Fruit fly (Drosophila melanogaster) whole organism, embryonic: ENCODE measurements around the gene CG32079.

Experiments
- Atf-2 ChIP-seq: fragments of 200-800 bp; sonication (Bioruptor generic); optimal IDR thresholded peaks from 2 replicates; lab custom pipeline; 2016; ENCODE audit warnings: missing biosample characterization, missing genetic modification characterization
- Awh ChIP-seq: fragments of 200-800 bp; sonication (Bioruptor generic); IDR thresholded peaks from 2 replicates; pipeline ENCODE4, ENCODE4 v1.3.6; 2022; ENCODE audit warnings: missing biosample characterization, missing genetic modification characterization
- CG12071 ChIP-seq: fragments of 200-800 bp; sonication (Bioruptor generic); optimal IDR thresholded peaks from 3 replicates; lab custom pipeline; 2018; ENCODE audit warnings: missing biosample characterization, mild to moderate bottlenecking, missing genetic modification characterization
- CG12104 ChIP-seq: fragments of 200-800 bp; sonication (Bioruptor generic); optimal IDR thresholded peaks from 3 replicates; lab custom pipeline; 2016; ENCODE audit warnings: missing biosample characterization, missing genetic modification characterization
- CG12659 ChIP-seq: fragments of 200-800 bp; sonication (Bioruptor generic); optimal IDR thresholded peaks from 3 replicates; lab custom pipeline; 2017; ENCODE audit warnings: mild to moderate bottlenecking, missing biosample characterization, missing genetic modification reagents, missing genetic modification characterization
- CG17359 ChIP-seq: fragments of 200-800 bp; sonication (Bioruptor generic); optimal IDR thresholded peaks from 3 replicates; lab custom pipeline; 2018; ENCODE audit warnings: missing biosample characterization, mild to moderate bottlenecking, missing genetic modification characterization, moderate library complexity
- CG17829 ChIP-seq: fragments of 200-800 bp; optimal IDR thresholded peaks from 2 replicates; lab custom pipeline; 2019; ENCODE audit warnings: missing biosample characterization, mild to moderate bottlenecking, missing genetic modification characterization, moderate library complexity
- CG2199 ChIP-seq: fragments of 200-800 bp; sonication (Bioruptor generic); IDR thresholded peaks from 3 replicates; pipeline ENCODE4 v1.3.6; 2022; ENCODE audit warnings: missing biosample characterization, missing genetic modification characterization
- CG3407 ChIP-seq: fragments of 200-800 bp; sonication (Bioruptor generic); optimal IDR thresholded peaks from 2 replicates; lab custom pipeline; 2018; ENCODE audit warnings: missing biosample characterization, mild to moderate bottlenecking, missing genetic modification characterization
- CG4328 ChIP-seq: fragments of 200-800 bp; sonication (Bioruptor generic); optimal IDR thresholded peaks from 3 replicates; lab custom pipeline; 2017; ENCODE audit warnings: missing biosample characterization, missing genetic modification reagents, missing genetic modification characterization
- CG7372 ChIP-seq: fragments of 200-800 bp; sonication (Bioruptor generic); IDR thresholded peaks from 2 replicates; pipeline ENCODE4 v1.3.6; 2022; ENCODE audit warnings: missing biosample characterization, missing genetic modification characterization
- CG8765 ChIP-seq: fragments of 200-800 bp; sonication (Bioruptor generic); IDR thresholded peaks from 2 replicates; pipeline ENCODE4 v1.3.6; 2022; ENCODE audit warnings: missing biosample characterization, missing genetic modification characterization
- CG9932 ChIP-seq: fragments of 200-800 bp; sonication (Bioruptor generic); IDR thresholded peaks from 2 replicates; pipeline ENCODE4 v1.3.6; 2022; ENCODE audit warnings: missing biosample characterization, missing genetic modification characterization
- Camta ChIP-seq: fragments of 200-800 bp; sonication (Bioruptor generic); optimal IDR thresholded peaks from 2 replicates; lab custom pipeline; 2016; ENCODE audit warnings: missing biosample characterization, missing genetic modification characterization
- CrebB ChIP-seq: fragments of 200-800 bp; sonication (Bioruptor generic); optimal IDR thresholded peaks from 3 replicates; lab custom pipeline; 2018; ENCODE audit warnings: missing biosample characterization, mild to moderate bottlenecking, missing genetic modification characterization
- D ChIP-seq, 2 experiments: fragments of 200-800 bp in 1 of 2; fragments of >200 bp in 1 of 2; sonication (Bioruptor generic) in 1 of 2; optimal IDR thresholded peaks; 2 replicates in 1 of 2; 3 replicates in 1 of 2; lab custom pipeline; 2017; ENCODE audit warnings: mild to moderate bottlenecking in 1 of 2, missing biosample characterization in 1 of 2, missing genetic modification characterization in 1 of 2, missing genetic modification reagents in 1 of 2
- Dip2 ChIP-seq: fragments of 200-800 bp; sonication (Bioruptor generic); IDR thresholded peaks from 2 replicates; pipeline ENCODE4 v1.3.6; 2022; ENCODE audit warnings: missing biosample characterization, missing genetic modification characterization
- Dll ChIP-seq: fragments of 200-800 bp; sonication (Bioruptor generic); IDR thresholded peaks from 4 replicates; pipeline ENCODE4 v1.3.6; 2022; ENCODE audit warnings: missing biosample characterization, missing genetic modification characterization; ENCODE audit not compliant: partially characterized antibody
- Drgx ChIP-seq: fragments of 200-800 bp; sonication (Bioruptor generic); IDR thresholded peaks from 2 replicates; pipeline ENCODE4 v1.3.6; 2022; ENCODE audit warnings: missing biosample characterization, missing genetic modification characterization
- ERR ChIP-seq: fragments of 200-800 bp; sonication (Bioruptor generic); optimal IDR thresholded peaks from 2 replicates; lab custom pipeline; 2016; ENCODE audit warnings: missing biosample characterization, missing genetic modification characterization
- Ets65A ChIP-seq: fragments of 200-800 bp; sonication (Bioruptor generic); peaks from one replicate; lab custom pipeline; 2016; ENCODE audit warnings: missing biosample characterization, missing genetic modification characterization
- HLHmδ ChIP-seq: fragments of 200-800 bp; sonication (Bioruptor generic); optimal IDR thresholded peaks from 2 replicates; lab custom pipeline; 2018; ENCODE audit warnings: missing biosample characterization, mild to moderate bottlenecking, missing genetic modification characterization, moderate library complexity
- Hand ChIP-seq: fragments of 200-800 bp; sonication (Bioruptor generic); optimal IDR thresholded peaks from 2 replicates; lab custom pipeline; 2017; ENCODE audit warnings: mild to moderate bottlenecking, missing biosample characterization, missing genetic modification reagents, missing genetic modification characterization
- Hsf ChIP-seq: fragments of 200-800 bp; sonication (Bioruptor generic); optimal IDR thresholded peaks from 3 replicates; lab custom pipeline; 2016; ENCODE audit warnings: missing biosample characterization, missing genetic modification characterization
- MESR4 ChIP-seq: fragments of 200-800 bp; sonication (Bioruptor generic); optimal IDR thresholded peaks from 2 replicates; lab custom pipeline; 2018; ENCODE audit warnings: missing biosample characterization, mild to moderate bottlenecking, missing genetic modification characterization, moderate library complexity
- Meics ChIP-seq: fragments of 200-800 bp; sonication (Bioruptor generic); optimal IDR thresholded peaks from 2 replicates; lab custom pipeline; 2017; ENCODE audit warnings: missing biosample characterization, mild to moderate bottlenecking, missing genetic modification characterization
- Rfx ChIP-seq: fragments of 200-800 bp; sonication (Bioruptor generic); IDR thresholded peaks from 2 replicates; pipeline ENCODE4 v1.3.6; 2022; ENCODE audit warnings: missing biosample characterization, missing genetic modification characterization
- Trl ChIP-seq, 3 experiments: fragments of >200 bp in 2 of 3; fragments of 200-800 bp in 1 of 3; sonication (Bioruptor generic) in 1 of 3; optimal IDR thresholded peaks; 2 replicates in 1 of 3; 3 replicates in 2 of 3; lab custom pipeline; 2016 to 2017; ENCODE audit warnings: missing biosample characterization in 1 of 3, missing genetic modification characterization in 1 of 3
- aop ChIP-seq: fragments of 200-800 bp; sonication (Bioruptor generic); IDR thresholded peaks from 2 replicates; pipeline ENCODE4 v1.3.6; 2022; ENCODE audit warnings: missing biosample characterization, missing genetic modification characterization
- bab2 ChIP-seq: fragments of 200-800 bp; sonication (Bioruptor generic); optimal IDR thresholded peaks from 2 replicates; lab custom pipeline; 2016; ENCODE audit warnings: missing biosample characterization, missing genetic modification characterization
- cg ChIP-seq: fragments of 200-800 bp; sonication (Bioruptor generic); optimal IDR thresholded peaks from 3 replicates; lab custom pipeline; 2019; ENCODE audit warnings: missing biosample characterization, mild to moderate bottlenecking, missing genetic modification characterization, moderate library complexity
- chm ChIP-seq: fragments of 200-800 bp; sonication (Bioruptor generic); IDR thresholded peaks from 2 replicates; pipeline ENCODE4 v1.3.6; 2022; ENCODE audit warnings: missing biosample characterization, missing genetic modification characterization
- dati ChIP-seq: fragments of 200-800 bp; sonication (Bioruptor generic); IDR thresholded peaks from 2 replicates; pipeline ENCODE4 v1.3.6; 2022; ENCODE audit warnings: missing biosample characterization, missing genetic modification characterization
- dmrt11E ChIP-seq: fragments of 200-800 bp; sonication (Bioruptor generic); optimal IDR thresholded peaks from 3 replicates; lab custom pipeline; 2018; ENCODE audit warnings: missing biosample characterization, mild to moderate bottlenecking, missing genetic modification characterization, moderate library complexity
- ems ChIP-seq: fragments of 200-800 bp; sonication (Bioruptor generic); optimal IDR thresholded peaks from 3 replicates; lab custom pipeline; 2016; ENCODE audit warnings: missing biosample characterization, missing genetic modification characterization
- ewg ChIP-seq: fragments of 200-800 bp; sonication (Bioruptor generic); optimal IDR thresholded peaks from 3 replicates; lab custom pipeline; 2017; ENCODE audit warnings: mild to moderate bottlenecking, missing biosample characterization, missing genetic modification reagents, missing genetic modification characterization
- gfzf ChIP-seq: fragments of 200-800 bp; sonication (Bioruptor generic); optimal IDR thresholded peaks from 2 replicates; lab custom pipeline; 2016; ENCODE audit warnings: missing biosample characterization, mild to moderate bottlenecking, missing genetic modification characterization, moderate library complexity
- gro ChIP-seq: fragments of 200-800 bp; sonication (Bioruptor generic); optimal IDR thresholded peaks from 2 replicates; lab custom pipeline; 2016; ENCODE audit warnings: missing biosample characterization, missing genetic modification characterization
- hb ChIP-seq: fragments of 200-800 bp; sonication (Bioruptor generic); IDR thresholded peaks from 3 replicates; pipeline ENCODE4 v1.3.6; 2022; ENCODE audit warnings: missing biosample characterization, missing genetic modification characterization; ENCODE audit not compliant: partially characterized antibody
- hkb ChIP-seq, 2 experiments: fragments of 200-800 bp in 1 of 2; fragments of >200 bp in 1 of 2; sonication (Bioruptor generic) in 1 of 2; IDR thresholded peaks in 1 of 2; optimal IDR thresholded peaks in 1 of 2; 2 replicates each; pipeline versions ENCODE4 v1.3.6 to Lab custom; 2017 to 2022; ENCODE audit warnings: missing biosample characterization in 1 of 2, missing genetic modification characterization in 1 of 2
- jigr1 ChIP-seq: fragments of 200-800 bp; sonication (Bioruptor generic); IDR thresholded peaks from 3 replicates; pipeline ENCODE4 v1.3.6; 2022; ENCODE audit warnings: missing biosample characterization, missing genetic modification characterization
- jing ChIP-seq: fragments of 200-800 bp; sonication (Bioruptor generic); optimal IDR thresholded peaks from 2 replicates; lab custom pipeline; 2018; ENCODE audit warnings: missing biosample characterization, mild to moderate bottlenecking, missing genetic modification characterization
- mam ChIP-seq: fragments of 200-800 bp; sonication (Bioruptor generic); optimal IDR thresholded peaks from 3 replicates; lab custom pipeline; 2016; ENCODE audit warnings: missing biosample characterization, missing genetic modification characterization
- oc ChIP-seq: fragments of 200-800 bp; sonication (Bioruptor generic); optimal IDR thresholded peaks from 2 replicates; lab custom pipeline; 2018; ENCODE audit warnings: missing biosample characterization, mild to moderate bottlenecking, missing genetic modification characterization, moderate library complexity
- onecut ChIP-seq: fragments of 200-800 bp; sonication (Bioruptor generic); IDR thresholded peaks from 2 replicates; pipeline ENCODE4 v1.3.6; 2022; ENCODE audit warnings: missing biosample characterization, missing genetic modification characterization
- sens-2 ChIP-seq: fragments of 200-800 bp; sonication (Bioruptor generic); IDR thresholded peaks from 2 replicates; pipeline ENCODE4 v1.3.6; 2022; ENCODE audit warnings: missing biosample characterization, missing genetic modification characterization
- slbo ChIP-seq: fragments of 200-800 bp; sonication (Bioruptor generic); IDR thresholded peaks from 2 replicates; pipeline ENCODE4 v1.3.6; 2022; ENCODE audit warnings: missing biosample characterization, missing genetic modification characterization
- stc ChIP-seq: fragments of 200-800 bp; sonication (Bioruptor generic); IDR thresholded peaks from 2 replicates; pipeline ENCODE4 v1.3.6; 2022; ENCODE audit warnings: missing biosample characterization, missing genetic modification characterization
- unpg ChIP-seq: fragments of 200-800 bp; sonication (Bioruptor generic); optimal IDR thresholded peaks from 3 replicates; lab custom pipeline; 2018; ENCODE audit warnings: missing biosample characterization, mild to moderate bottlenecking, missing genetic modification characterization, moderate library complexity
- zen2 ChIP-seq: fragments of 200-800 bp; sonication (Bioruptor generic); IDR thresholded peaks from 3 replicates; pipeline ENCODE4 v1.3.6; 2022; ENCODE audit warnings: missing biosample characterization, missing genetic modification characterization; ENCODE audit not compliant: partially characterized antibody

Gene CG32079

DNA sequence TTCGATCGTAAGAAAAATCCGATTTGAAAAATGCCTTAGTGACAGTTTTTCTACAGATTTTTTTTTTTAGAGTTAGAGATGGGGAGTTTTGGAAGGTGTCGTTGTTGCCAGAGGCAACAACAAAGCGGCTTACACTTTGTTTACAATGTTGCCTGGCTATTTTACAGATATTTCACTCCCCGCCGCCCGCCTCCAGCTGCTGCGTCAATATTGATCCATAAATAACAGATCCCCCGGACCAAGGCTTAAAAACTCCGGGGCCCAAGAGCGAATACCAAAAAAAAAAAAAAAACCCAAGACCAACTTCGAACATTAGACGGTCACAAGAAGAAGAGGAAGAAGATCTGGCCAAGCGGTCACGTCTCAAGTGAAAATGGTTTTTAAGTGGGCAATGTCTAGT, 22.4 kb upstream of the CG32079 start (continued):
- TF ChIP-seq bab2 (GFP tag; lab: Kevin White, UChicago) (peak; percentile 6), dati (GFP tag; lab: Robert Waterston, UW) (no peak), gro (GFP tag; lab: Kevin White, UChicago) (no peak), CrebB (tag; lab: Kevin White, UChicago) (no peak), Dip2 (GFP tag; lab: Robert Waterston, UW) (no peak), Dll (GFP tag; lab: Robert Waterston, UW) (no peak), HLHmδ (GFP tag; lab: Kevin White, UChicago) (peak; percentile 34), dmrt11E (no peak), CG12659 (GFP tag; lab: Kevin White, UChicago) (no peak), Awh (GFP tag; lab: Robert Waterston, UW) (0 out of 2 replicates have a peak, but pooled peaks have one; percentile 28), CG2199 (GFP tag; lab: Robert Waterston, UW) (no peak), slbo (GFP tag; lab: Robert Waterston, UW) (no peak), ERR (GFP tag; lab: Kevin White, UChicago) (no peak), Meics (no peak), jing (no peak), CG12104 (GFP tag; lab: Kevin White, UChicago) (no peak), stc (GFP tag; lab: Robert Waterston, UW) (0 out of 2 replicates have a peak, but pooled peaks have one; percentile 19), Atf-2 (GFP tag; lab: Kevin White, UChicago) (no peak), Rfx (no peak), jigr1 (no peak), oc (tag; lab: Kevin White, UChicago) (peak; percentile 74), ems (GFP tag; lab: Kevin White, UChicago) (no peak), CG8765 (GFP tag; lab: Robert Waterston, UW) (no peak), gfzf (GFP tag; lab: Kevin White, UChicago) (no peak), Trl (optimal IDR thresholded peaks at IDR 0.05; lab: Kevin White, UChicago) (no peak), Trl (GFP tag; optimal IDR thresholded peaks at IDR 0.05; lab: Kevin White, UChicago) (peak; percentile 22), CG3407 (GFP tag; lab: Kevin White, UChicago) (peak; percentile 43), Ets65A (GFP tag; lab: Kevin White, UChicago) (peak; percentile 47), CG9932 (GFP tag; lab: Robert Waterston, UW) (no peak), Drgx (GFP tag; lab: Robert Waterston, UW) (no peak), CG17829 (tag; lab: Kevin White, UChicago) (no peak), cg (no peak), D (optimal IDR thresholded peaks at IDR 0.05; lab: Kevin White, UChicago) (no peak), D (GFP tag; optimal IDR thresholded peaks at IDR 0.05; lab: Kevin White, UChicago) (peak; percentile 5), aop (GFP tag; lab: Robert Waterston, UW) (no peak), hb (GFP tag; lab: Robert Waterston, UW) (no peak), chm (GFP tag; lab: Robert Waterston, UW) (peak; percentile 52; the same call in 1 of the 2 replicates), CG7372 (GFP tag; lab: Robert Waterston, UW) (no peak), Hsf (GFP tag; lab: Kevin White, UChicago) (no peak), CG12071 (peak; percentile 21), Hand (no peak), ewg (GFP tag; lab: Kevin White, UChicago) (no peak), unpg (GFP tag; lab: Kevin White, UChicago) (no peak), onecut (GFP tag; lab: Robert Waterston, UW) (peak; percentile 33), sens-2 (GFP tag; lab: Robert Waterston, UW) (no peak), CG4328 (GFP tag; lab: Kevin White, UChicago) (no peak), CG17359 (tag; lab: Kevin White, UChicago) (no peak), zen2 (GFP tag; lab: Robert Waterston, UW) (no peak), MESR4 (GFP tag; lab: Kevin White, UChicago) (no peak), mam (GFP tag; lab: Kevin White, UChicago) (no peak), Camta (GFP tag; lab: Kevin White, UChicago) (no peak), hkb (optimal IDR thresholded peaks at IDR 0.05; lab: Kevin White, UChicago) (no peak), hkb (GFP tag; IDR thresholded peaks at IDR 0.05; lab: Robert Waterston, UW) (no peak)
